Fruit fly (Drosophila melanogaster): ENCODE data around the gene GstT3.

GstT3 gene

dm6 chrX:20429482-20430204, 37.6 kb upstream of the GstT3 start, which contains the start of the genes CG11710 and mal (continued):
- TF ChIP-seq E2f1 (GFP tag; IDR thresholded peaks at IDR 0.05) (peak; percentile 73), HLH3B (GFP tag; IDR thresholded peaks at IDR 0.05) (peak; percentile 77), CG18262 (tag; optimal IDR thresholded peaks at IDR 0.05) (peak; percentile 86), D19B (GFP tag; optimal IDR thresholded peaks at IDR 0.05) (peak; percentile 83), CG16863 (GFP tag; optimal IDR thresholded peaks at IDR 0.05) (peak; percentile 50), sd (tag; optimal IDR thresholded peaks at IDR 0.05) (no peak), CG5245 (GFP tag; optimal IDR thresholded peaks at IDR 0.05) (peak; percentile 76), HLH54F (GFP tag; optimal IDR thresholded peaks at IDR 0.05) (peak; percentile 77), chif (GFP tag; optimal IDR thresholded peaks at IDR 0.05) (peak; percentile 36 to 68), CG17829 (tag; optimal IDR thresholded peaks at IDR 0.05) (peak; percentile 82), TFAM (GFP tag; optimal IDR thresholded peaks at IDR 0.05) (no peak), Trl (optimal IDR thresholded peaks at IDR 0.05) (no peak), Trl (GFP tag; optimal IDR thresholded peaks at IDR 0.05) (peak; percentile 63), fd64A (GFP tag; optimal IDR thresholded peaks at IDR 0.05) (peak; percentile 52), Gsc (GFP tag; IDR thresholded peaks at IDR 0.05) (peak; percentile 60), CG7839 (tag; optimal IDR thresholded peaks at IDR 0.05) (peak; percentile 90), CG9215 (GFP tag; IDR thresholded peaks at IDR 0.05) (peak; percentile 79), HmgZ (tag; optimal IDR thresholded peaks at IDR 0.05) (peak; percentile 57), Gug (GFP tag; IDR thresholded peaks at IDR 0.05) (peak; percentile 74; the same call in 3 of the 4 replicates), dimm (GFP tag; IDR thresholded peaks at IDR 0.05) (0 out of 2 replicates have a peak, but pooled peaks have one; percentile 33), dmrt99B (tag; optimal IDR thresholded peaks at IDR 0.05) (peak; percentile 87), tna (GFP tag; IDR thresholded peaks at IDR 0.05; ENCODE audit: partially characterized antibody) (peak; percentile 33; the same call in 1 of the 2 replicates), Pdp1 (GFP tag; optimal IDR thresholded peaks at IDR 0.05) (peak; percentile 73 to 82), CG2116 (GFP tag; optimal IDR thresholded peaks at IDR 0.05) (peak; percentile 69), CG6272 (GFP tag; IDR thresholded peaks at IDR 0.05) (peak; percentile 42; the same call in 1 of the 2 replicates), nau (GFP tag; optimal IDR thresholded peaks at IDR 0.05) (no peak), CG4820 (GFP tag; optimal IDR thresholded peaks at IDR 0.05) (peak; percentile 84), odd (GFP tag; optimal IDR thresholded peaks at IDR 0.05) (no peak), nerfin-2 (GFP tag; IDR thresholded peaks at IDR 0.05; ENCODE audit: partially characterized antibody) (0 out of 2 replicates have a peak, but pooled peaks have one; percentile 43), CG13123 (GFP tag; optimal IDR thresholded peaks at IDR 0.05) (no peak), CG17359 (tag; optimal IDR thresholded peaks at IDR 0.05) (peak; percentile 81), bsh (GFP tag; optimal IDR thresholded peaks at IDR 0.05) (peak; percentile 40 to 69), luna (GFP tag; optimal IDR thresholded peaks at IDR 0.05) (peak; percentile 4), vfl (GFP tag; optimal IDR thresholded peaks at IDR 0.05) (peak; percentile 43), CG3847 (GFP tag; IDR thresholded peaks at IDR 0.05) (peak; percentile 68), nom (GFP tag; optimal IDR thresholded peaks at IDR 0.05) (peak; percentile 71), CG13894 (tag; optimal IDR thresholded peaks at IDR 0.05) (peak; percentile 83), lilli (GFP tag; optimal IDR thresholded peaks at IDR 0.05) (peak; percentile 75), CG10462 (GFP tag; optimal IDR thresholded peaks at IDR 0.05) (peak; percentile 43), CG18764 (GFP tag; optimal IDR thresholded peaks at IDR 0.05) (peak; percentile 69), Doc2 (GFP tag; IDR thresholded peaks at IDR 0.05) (no peak), CG12155 (GFP tag; optimal IDR thresholded peaks at IDR 0.05) (peak; percentile 67), crp (GFP tag; optimal IDR thresholded peaks at IDR 0.05) (peak in 1 of 2 experiments; percentile 82), CG6813 (GFP tag; optimal IDR thresholded peaks at IDR 0.05) (peak; percentile 51), HmgD (GFP tag; optimal IDR thresholded peaks at IDR 0.05) (peak; percentile 12), Mrtf (GFP tag; IDR thresholded peaks at IDR 0.05) (peak; percentile 57; the same call in 1 of the 3 replicates), CG12391 (tag; optimal IDR thresholded peaks at IDR 0.05) (peak; percentile 70), CG4404 (GFP tag; IDR thresholded peaks at IDR 0.05) (peak; percentile 58; the same call in 1 of the 2 replicates)

All from whole organism, embryonic.